Worm (Caenorhabditis elegans): Measurements from ENCODE around the gene chil-12.
"Not testable (repeated sequence)": the region's sequence is repeated elsewhere in the genome, so short reads cannot be mapped to it uniquely, and the experiment has no call there.

chil-12 gene

ce11 chrV:15241259-15241658, at the start of gene chil-12:
Gene chil-12, plus strand, starts transcription at chrV:15241559.
- TF ChIP-seq him-1 (tag; optimal IDR thresholded peaks at IDR 0.05) (no peak), dao-5 (tag; optimal IDR thresholded peaks at IDR 0.05) (no peak), W03F9.2 (tag; optimal IDR thresholded peaks at IDR 0.05) (no peak)

DNA sequence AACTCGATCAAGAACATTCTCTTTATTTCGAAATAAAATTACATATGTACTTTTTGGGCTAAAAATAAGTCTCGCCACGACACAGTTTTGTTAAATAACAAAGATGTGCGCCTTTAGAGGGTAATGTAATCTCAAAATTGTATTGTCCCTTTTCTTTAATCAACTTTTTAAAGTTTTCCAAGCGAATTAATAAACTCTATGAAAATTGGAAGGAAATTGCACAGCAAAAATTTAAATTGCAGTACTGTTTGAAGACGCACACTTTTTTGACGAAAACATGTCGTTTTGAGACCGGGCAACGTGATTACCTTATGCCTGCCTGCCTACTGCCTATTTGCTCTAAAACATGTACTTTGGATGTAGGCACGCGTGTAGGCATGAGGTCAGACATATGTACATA, 49.4 kb upstream of the chil-12 start:
- TF ChIP-seq W03F9.2 (tag; optimal IDR thresholded peaks at IDR 0.05) (no peak), him-1 (tag; optimal IDR thresholded peaks at IDR 0.05) (no peak), dao-5 (tag; optimal IDR thresholded peaks at IDR 0.05) (no peak)

DNA sequence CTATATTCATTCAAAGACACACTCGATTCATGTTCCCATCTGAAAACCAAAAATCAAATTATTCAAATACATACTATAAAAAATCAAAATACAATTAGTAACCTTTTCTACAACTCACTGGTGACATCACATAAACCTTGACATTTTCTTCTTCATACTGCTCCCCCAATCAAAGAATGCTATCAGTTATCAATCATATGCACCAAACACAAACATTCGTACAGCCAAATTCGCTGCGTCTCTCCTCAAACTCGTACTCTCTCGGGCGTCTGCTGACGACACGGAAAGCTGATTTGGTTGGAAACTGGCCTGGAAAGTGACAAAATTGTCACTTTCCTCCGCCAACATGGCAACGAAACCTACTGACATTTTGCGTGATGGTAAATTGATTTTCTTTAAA, 49.0 kb upstream of the chil-12 start, which contains the start of gene plc-2:
Gene plc-2, plus strand, starts transcription at position 196 of the 400 bp plus-strand sequence.
- TF ChIP-seq dao-5 (tag; optimal IDR thresholded peaks at IDR 0.05), result no peak
- no peak for TF ChIP-seq W03F9.2 (tag; optimal IDR thresholded peaks at IDR 0.05)
- TF ChIP-seq him-1 (tag; optimal IDR thresholded peaks at IDR 0.05), result no peak

- no peak for TF ChIP-seq dao-5 (tag; optimal IDR thresholded peaks at IDR 0.05)
Measured at ce11 chrV:15193909-15194308, 47.5 kb upstream of the chil-12 start, which contains the start of gene Y75B12B.13. Gene Y75B12B.13, minus strand, starts transcription at chrV:15194009.

ce11 chrV:15197955-15198354, 43.4 kb upstream of the chil-12 start, which contains the start of gene srw-1:
Gene srw-1, plus strand, starts transcription at chrV:15198255.
- TF ChIP-seq dao-5 (tag; optimal IDR thresholded peaks at IDR 0.05) (no peak), W03F9.2 (tag; optimal IDR thresholded peaks at IDR 0.05) (no peak), him-1 (tag; optimal IDR thresholded peaks at IDR 0.05) (no peak)

DNA sequence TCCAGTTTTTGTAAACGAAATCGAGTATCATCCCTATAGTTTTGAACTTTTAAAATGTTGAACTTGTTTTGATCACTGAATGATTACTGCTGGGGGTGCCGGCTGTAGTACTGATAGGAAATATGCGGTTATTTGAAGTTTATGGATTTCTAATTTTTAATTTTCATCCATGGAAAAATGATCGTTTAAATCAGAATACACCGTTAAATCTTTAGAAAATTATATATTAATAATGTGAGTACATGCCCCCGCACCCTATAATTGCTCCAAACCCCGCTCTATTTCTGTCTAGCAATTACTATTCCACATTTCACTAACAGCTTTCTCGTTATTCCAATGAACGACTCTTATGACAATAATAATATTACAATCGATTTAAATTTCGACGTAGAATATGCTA, 41.6 kb upstream of the chil-12 start, which contains the start of gene Y75B12B.10:
Gene Y75B12B.10, plus strand, starts transcription at position 301 of the 400 bp plus-strand sequence.
- TF ChIP-seq him-1 (tag; optimal IDR thresholded peaks at IDR 0.05) (no peak), W03F9.2 (tag; optimal IDR thresholded peaks at IDR 0.05) (no peak), dao-5 (tag; optimal IDR thresholded peaks at IDR 0.05) (no peak)

DNA sequence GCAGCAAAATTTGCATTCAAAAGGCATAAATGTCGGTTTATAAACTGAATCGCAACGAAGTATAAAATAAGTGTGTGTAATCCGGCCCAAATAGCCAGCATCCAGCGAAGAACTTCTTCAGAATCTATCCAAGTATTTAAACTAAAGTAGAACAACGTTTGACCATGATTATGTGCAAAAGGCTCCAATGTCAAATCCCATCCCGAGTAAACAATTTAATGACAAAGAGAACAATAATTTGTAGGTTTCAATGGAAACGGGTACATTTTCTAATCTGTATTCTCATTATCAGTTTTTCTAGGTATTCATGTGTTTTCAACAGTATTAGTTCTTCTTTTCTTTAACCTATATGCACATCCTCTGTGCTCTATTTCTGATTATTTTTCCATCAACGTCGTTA, 33.7 kb upstream of the chil-12 start, which contains the start of gene C41G6.12:
Gene C41G6.12, minus strand, starts transcription at position 101 of the 400 bp plus-strand sequence.
- not testable (repeated sequence) for TF ChIP-seq him-1, W03F9.2, dao-5 (tag; optimal IDR thresholded peaks at IDR 0.05)

- TF ChIP-seq dao-5, him-1, W03F9.2 (tag; optimal IDR thresholded peaks at IDR 0.05): not testable (repeated sequence)
Measured at ce11 chrV:15211869-15212268, 29.5 kb upstream of the chil-12 start, which contains the start of gene sri-24. Gene sri-24, plus strand, starts transcription at chrV:15212169.

ce11 chrV:15215175-15215574, 26.2 kb upstream of the chil-12 start, which contains the start of gene sri-26:
Gene sri-26, plus strand, starts transcription at chrV:15215475.
- not testable (repeated sequence) for TF ChIP-seq him-1, W03F9.2, dao-5 (tag; optimal IDR thresholded peaks at IDR 0.05)

DNA sequence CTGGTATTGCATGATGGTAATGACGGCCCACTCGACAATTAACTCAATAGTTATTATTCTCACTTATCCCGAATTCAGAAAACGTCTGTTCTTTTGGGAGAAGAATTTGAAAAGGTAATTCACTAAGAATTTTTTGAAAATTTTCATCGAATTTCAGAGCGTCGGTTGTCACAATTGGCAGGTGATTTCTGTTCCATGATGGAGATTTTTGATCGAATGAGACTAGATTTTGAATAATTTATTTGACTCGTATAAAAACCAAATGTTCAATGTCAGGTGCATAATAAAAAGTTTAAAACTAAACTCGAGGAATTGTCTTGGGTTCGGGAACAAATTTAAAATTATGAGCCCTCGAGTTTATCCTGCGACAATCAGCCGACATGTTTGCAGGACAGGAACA, 24.7 kb upstream of the chil-12 start, which contains the start of gene sri-25:
Gene sri-25, plus strand, starts transcription at position 301 of the 400 bp plus-strand sequence.
- no peak for TF ChIP-seq him-1 (tag; optimal IDR thresholded peaks at IDR 0.05)
- TF ChIP-seq dao-5 (tag; optimal IDR thresholded peaks at IDR 0.05), result no peak
- no peak for TF ChIP-seq W03F9.2 (tag; optimal IDR thresholded peaks at IDR 0.05)

DNA sequence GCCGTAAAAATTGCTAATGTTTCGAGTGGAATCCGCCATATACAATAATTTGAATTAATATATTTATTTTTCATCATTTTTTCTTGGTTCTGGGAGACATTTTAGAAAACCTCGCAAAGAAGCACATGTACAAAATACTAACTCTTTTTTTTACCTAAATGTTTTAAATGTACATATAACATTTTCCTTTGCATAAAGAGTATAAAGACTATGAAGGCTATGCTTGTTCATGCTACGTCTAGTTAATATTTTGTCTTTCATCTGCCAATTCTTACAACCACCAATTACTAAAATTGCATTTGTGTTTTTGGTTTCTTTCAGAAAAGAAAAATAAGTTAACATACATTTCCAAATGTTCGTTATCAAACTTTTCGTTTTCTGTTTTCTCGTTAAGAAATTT, 20.0 kb upstream of the chil-12 start, which contains the start of gene irld-25:
Gene irld-25, plus strand, starts transcription at position 301 of the 400 bp plus-strand sequence.
- TF ChIP-seq dao-5 (tag; optimal IDR thresholded peaks at IDR 0.05) (no peak), W03F9.2 (tag; optimal IDR thresholded peaks at IDR 0.05) (no peak), him-1 (tag; optimal IDR thresholded peaks at IDR 0.05) (no peak)

ce11 chrV:15223668-15224067, 17.7 kb upstream of the chil-12 start, which contains the start of gene srw-24:
Gene srw-24, plus strand, starts transcription at chrV:15223968.
- TF ChIP-seq dao-5 (tag; optimal IDR thresholded peaks at IDR 0.05) (no peak), him-1 (tag; optimal IDR thresholded peaks at IDR 0.05) (no peak), W03F9.2 (tag; optimal IDR thresholded peaks at IDR 0.05) (no peak)

DNA sequence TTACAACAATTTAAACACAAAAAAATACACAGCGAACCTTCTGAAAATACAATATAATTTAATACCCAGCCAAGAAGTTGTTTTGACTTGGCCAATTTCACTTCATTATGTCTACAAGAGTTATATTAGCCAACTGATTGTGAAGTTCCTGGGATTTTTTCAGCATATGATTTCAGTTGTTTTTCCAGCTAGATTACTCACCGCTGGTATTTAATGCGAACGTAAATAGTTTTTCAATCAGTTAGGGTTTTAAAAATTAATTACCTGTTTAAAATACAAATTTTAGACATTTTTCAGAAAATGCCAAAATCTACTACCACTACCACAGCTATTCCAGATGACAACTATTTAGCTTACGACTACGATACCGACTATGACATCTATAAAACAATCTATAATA, 15.7 kb upstream of the chil-12 start, which contains the start of gene srw-14:
Gene srw-14, plus strand, starts transcription at position 301 of the 400 bp plus-strand sequence.
- TF ChIP-seq W03F9.2 (tag; optimal IDR thresholded peaks at IDR 0.05), result no peak
- TF ChIP-seq him-1 (tag; optimal IDR thresholded peaks at IDR 0.05), result no peak
- no peak for TF ChIP-seq dao-5 (tag; optimal IDR thresholded peaks at IDR 0.05)

DNA sequence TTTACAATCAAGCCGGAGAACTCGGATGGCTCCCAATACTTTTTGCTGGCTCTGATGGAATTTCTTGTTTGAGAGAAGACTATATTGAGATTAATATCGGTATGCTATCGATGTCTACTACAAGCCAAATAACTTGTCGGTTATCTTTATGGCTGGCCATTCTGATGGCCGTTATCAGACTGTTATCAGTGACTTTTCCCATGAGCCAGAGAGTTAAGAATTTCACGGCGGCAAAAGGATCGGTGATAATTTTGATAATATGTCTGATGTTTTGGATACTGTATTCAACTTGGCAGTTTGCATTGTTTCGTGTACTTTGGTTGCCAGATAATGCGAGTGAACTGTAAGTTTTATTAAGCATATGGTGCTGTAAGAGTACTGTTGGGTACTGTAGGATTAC, 15.2 kb upstream of the chil-12 start:
- no peak for TF ChIP-seq W03F9.2 (tag; optimal IDR thresholded peaks at IDR 0.05)
- no peak for TF ChIP-seq dao-5 (tag; optimal IDR thresholded peaks at IDR 0.05)
- TF ChIP-seq him-1 (tag; optimal IDR thresholded peaks at IDR 0.05), result no peak

Measured in whole organism, L4/young adult.